Worm (Caenorhabditis elegans): ENCODE measurements around the gene C35A5.11.

Gene C35A5.11

ce11 chrV:10457247-10457646 is 45.7 kb downstream of the C35A5.11 start, which contains the start of gene F22E12.1:
F22E12.1 (minus strand) TSS chrV:10457347.
- TF ChIP-seq nhr-21 (tag; optimal IDR thresholded peaks at IDR 0.05) (no peak), unc-55 (GFP tag; optimal IDR thresholded peaks at IDR 0.05) (no peak), zag-1 (tag; optimal IDR thresholded peaks at IDR 0.05) (no peak), ceh-16 (tag; optimal IDR thresholded peaks at IDR 0.05) (no peak), sma-9 (GFP tag; optimal IDR thresholded peaks at IDR 0.05) (no peak), sma-9 (tag; optimal IDR thresholded peaks at IDR 0.05) (no peak), alr-1 (tag; optimal IDR thresholded peaks at IDR 0.05) (no peak), unc-62 (GFP tag; optimal IDR thresholded peaks at IDR 0.05) (no peak)

ce11 chrV:10453466-10453865 is 49.4 kb downstream of the C35A5.11 start, which contains the start of gene Y32F6A.5:
Y32F6A.5 (minus strand) TSS chrV:10453605.
- TF ChIP-seq sma-9 (GFP tag; optimal IDR thresholded peaks at IDR 0.05) (peak; percentile 11), sma-9 (tag; optimal IDR thresholded peaks at IDR 0.05) (no peak), C34F6.9 (tag; optimal IDR thresholded peaks at IDR 0.05) (peak; percentile 26), skn-1 (tag; optimal IDR thresholded peaks at IDR 0.05) (no peak), ZK546.5 (tag; optimal IDR thresholded peaks at IDR 0.05) (no peak)

All from whole organism, L2 larva.